Worm (Caenorhabditis elegans) whole organism, L1 larva: ENCODE data around the gene F07F6.7.

Source experiments
- blmp-1 ChIP-seq: fragments of 150-350 bp; optimal IDR thresholded peaks from 2 replicates; lab custom pipeline; 2014; ENCODE audit warnings: missing biosample characterization, missing genetic modification characterization
- jun-1 ChIP-seq: fragments of 150-350 bp; optimal IDR thresholded peaks from 2 replicates; lab custom pipeline; 2014; ENCODE audit warnings: missing biosample characterization, missing genetic modification reagents, missing genetic modification characterization
- lin-13 ChIP-seq: fragments of 150-350 bp; optimal IDR thresholded peaks from 2 replicates; lab custom pipeline; 2014; ENCODE audit warnings: missing biosample characterization, missing genetic modification reagents, missing genetic modification characterization

ce11 chrII:5418317-5418716, 5.3 kb downstream of the F07F6.7 start:
- TF ChIP-seq jun-1 (tag; lab: Kevin White, UChicago) = no peak
- TF ChIP-seq blmp-1 = no peak
- TF ChIP-seq lin-13 = no peak
